Worm (Caenorhabditis elegans): ENCODE data around the gene F18E3.12.

DNA sequence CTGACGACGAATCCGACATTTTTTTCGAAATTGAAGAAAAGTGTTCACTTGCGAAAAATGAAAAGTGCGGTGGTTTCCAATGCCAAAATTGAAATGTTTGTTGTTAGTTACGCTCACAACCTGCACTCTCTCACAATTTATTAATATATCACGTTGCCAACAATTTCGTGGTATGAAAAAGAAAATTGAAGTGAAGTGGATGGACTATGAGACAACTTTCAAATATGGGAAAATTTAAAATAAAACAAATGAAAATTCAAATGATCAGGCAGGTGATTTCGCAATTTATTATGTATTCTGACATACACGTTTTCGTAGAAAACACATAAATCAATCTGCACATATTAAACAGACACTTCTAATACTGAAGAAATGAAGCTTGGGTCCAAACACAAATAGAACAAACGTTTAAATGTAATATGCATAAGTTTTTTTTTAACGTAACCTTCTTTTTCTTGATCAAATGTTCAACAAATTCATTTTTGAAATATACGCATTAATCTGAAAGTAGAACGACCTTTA is 28.7 kb upstream of the F18E3.12 start, which contains the start of gene srp-6:
- TF ChIP-seq cog-1 (tag; optimal IDR thresholded peaks at IDR 0.05) (no peak), flt-1 (GFP tag; IDR thresholded peaks at IDR 0.05) (no peak), ztf-29 (GFP tag; IDR thresholded peaks at IDR 0.05) (no peak), klf-2 (GFP tag; conservative IDR thresholded peaks at IDR 0.05) (no peak), tab-1 (GFP tag; IDR thresholded peaks at IDR 0.05) (no peak), med-1 (GFP tag; optimal IDR thresholded peaks at IDR 0.05; ENCODE audit: insufficient read depth) (no peak), ref-1 (GFP tag; conservative IDR thresholded peaks at IDR 0.05) (no peak), T22C8.4 (GFP tag; IDR thresholded peaks at IDR 0.05) (no peak), ztf-23 (GFP tag; IDR thresholded peaks at IDR 0.05) (no peak)

Data from whole organism, midembryonic.